Fruit fly (Drosophila melanogaster): Measurements from ENCODE around the gene Flo2.

Flo2 gene

DNA sequence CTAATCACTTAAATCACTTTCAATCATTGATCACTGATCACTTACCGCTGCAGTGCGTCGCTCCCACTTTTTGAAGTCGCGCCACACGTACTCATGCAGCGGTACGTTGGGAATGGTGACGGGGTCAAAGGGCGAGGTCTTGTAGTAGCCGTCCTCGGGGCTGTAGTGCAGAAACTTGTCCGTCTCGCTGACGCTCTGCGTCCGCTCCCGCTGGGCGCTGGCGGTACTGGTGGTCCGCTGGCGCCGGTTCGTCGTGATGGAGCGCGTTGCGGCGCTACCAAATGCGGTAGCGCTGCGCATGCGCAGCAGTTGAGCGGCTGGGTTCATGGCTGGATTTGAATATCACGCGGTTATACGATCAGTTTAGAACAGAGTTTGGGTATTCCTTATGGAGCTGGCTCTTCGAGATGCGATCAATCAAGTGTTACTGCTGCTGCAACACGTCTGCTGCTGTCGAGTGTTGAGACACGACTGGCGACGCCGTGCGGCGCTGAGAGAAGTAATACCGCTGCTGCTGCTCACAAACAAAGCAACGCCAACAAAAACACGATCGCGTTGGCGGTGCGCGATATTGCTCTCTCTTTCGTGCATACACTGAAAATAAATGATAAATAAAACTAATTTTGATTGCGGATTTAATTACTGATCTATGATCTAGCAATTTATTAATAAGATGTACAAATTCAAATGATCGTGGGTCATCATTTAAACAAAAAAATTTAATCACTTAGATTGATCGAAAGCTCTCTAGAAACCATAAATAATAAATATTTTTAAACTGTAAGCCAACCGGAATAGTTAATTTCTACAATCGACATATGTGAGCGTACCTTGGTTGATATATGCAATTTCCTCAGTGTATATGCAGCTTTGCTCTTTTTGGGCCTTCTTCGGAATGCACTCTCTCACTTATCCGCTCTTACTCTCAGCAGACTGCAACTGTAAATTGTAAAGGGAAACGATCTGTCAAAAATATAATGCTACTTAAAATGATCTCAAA is 111.4 kb downstream of the Flo2 start (continued):
- peak; percentile 92 for TF ChIP-seq CG8359 (GFP tag; optimal IDR thresholded peaks at IDR 0.05; ENCODE audit: borderline replicate concordance)
- peak; percentile 58 for TF ChIP-seq CG11696 (GFP tag; IDR thresholded peaks at IDR 0.05)
- peak; percentile 47 for TF ChIP-seq Ets97D (GFP tag; optimal IDR thresholded peaks at IDR 0.05)
- TF ChIP-seq CG3065 (GFP tag; optimal IDR thresholded peaks at IDR 0.05), result peak; percentile 84
- peak; percentile 84 for TF ChIP-seq seq (GFP tag; IDR thresholded peaks at IDR 0.05)
- peak; percentile 35; the same call in 1 of the 3 replicates for TF ChIP-seq Doc3 (GFP tag; IDR thresholded peaks at IDR 0.05; ENCODE audit: partially characterized antibody)
- TF ChIP-seq dan (GFP tag; IDR thresholded peaks at IDR 0.05), result peak; percentile 73; the same call in 1 of the 2 replicates
- TF ChIP-seq CG18476 (GFP tag; optimal IDR thresholded peaks at IDR 0.05), result peak; percentile 93
- TF ChIP-seq CG16815 (GFP tag; optimal IDR thresholded peaks at IDR 0.05), result peak; percentile 94
- TF ChIP-seq dpn (GFP tag; optimal IDR thresholded peaks at IDR 0.05), result peak; percentile 81 to 89
- peak; percentile 57 for TF ChIP-seq CG2889 (GFP tag; IDR thresholded peaks at IDR 0.05)
- TF ChIP-seq CG8388 (GFP tag; optimal IDR thresholded peaks at IDR 0.05), result peak; percentile 95
- TF ChIP-seq usp (GFP tag; optimal IDR thresholded peaks at IDR 0.05), result no peak
- peak; percentile 59 for TF ChIP-seq CG1647 (GFP tag; optimal IDR thresholded peaks at IDR 0.05)
- 0 out of 3 replicates have a peak, but pooled peaks have one; percentile 25 for TF ChIP-seq knrl (GFP tag; IDR thresholded peaks at IDR 0.05; ENCODE audit: partially characterized antibody)
- peak; percentile 66 for TF ChIP-seq Dad (GFP tag; optimal IDR thresholded peaks at IDR 0.05)
- peak; percentile 69 for TF ChIP-seq CG15479 (GFP tag; optimal IDR thresholded peaks at IDR 0.05)
- TF ChIP-seq cato (GFP tag; optimal IDR thresholded peaks at IDR 0.05; ENCODE audit: borderline replicate concordance), result peak; percentile 89
- peak; percentile 98 for TF ChIP-seq CG10979 (tag; optimal IDR thresholded peaks at IDR 0.05)
- TF ChIP-seq Six4 (GFP tag; optimal IDR thresholded peaks at IDR 0.05), result peak; percentile 91
- peak; percentile 77 for TF ChIP-seq CG10543 (GFP tag; optimal IDR thresholded peaks at IDR 0.05)
- peak; percentile 94 for TF ChIP-seq tio (GFP tag; optimal IDR thresholded peaks at IDR 0.05)
- peak; percentile 83 for TF ChIP-seq Fer1 (GFP tag; optimal IDR thresholded peaks at IDR 0.05)
- TF ChIP-seq NfI (GFP tag; optimal IDR thresholded peaks at IDR 0.05), result peak; percentile 89
- TF ChIP-seq sisA (GFP tag; IDR thresholded peaks at IDR 0.05), result peak; percentile 88
- peak; percentile 81 for TF ChIP-seq Aef1 (GFP tag; IDR thresholded peaks at IDR 0.05)
- TF ChIP-seq CG4707 (GFP tag; optimal IDR thresholded peaks at IDR 0.05), result peak; percentile 87
- TF ChIP-seq jing (GFP tag; optimal IDR thresholded peaks at IDR 0.05), result peak; percentile 91
- TF ChIP-seq repo (GFP tag; optimal IDR thresholded peaks at IDR 0.05), result peak; percentile 12
- TF ChIP-seq E2f1 (GFP tag; IDR thresholded peaks at IDR 0.05), result peak; percentile 89
- TF ChIP-seq Oaz (GFP tag; IDR thresholded peaks at IDR 0.05), result peak; percentile 77
- TF ChIP-seq CG11504 (tag; optimal IDR thresholded peaks at IDR 0.05), result peak; percentile 96
- peak; percentile 67 for TF ChIP-seq D19B (GFP tag; optimal IDR thresholded peaks at IDR 0.05)
- TF ChIP-seq CG14667 (GFP tag; IDR thresholded peaks at IDR 0.05), result peak; percentile 83
- TF ChIP-seq CG8290 (GFP tag; optimal IDR thresholded peaks at IDR 0.05), result peak; percentile 94
- TF ChIP-seq CG8290 (tag; optimal IDR thresholded peaks at IDR 0.05), result peak; percentile 23 to 94
- TF ChIP-seq CG17385 (GFP tag; optimal IDR thresholded peaks at IDR 0.05), result peak; percentile 90
- peak; percentile 73 for TF ChIP-seq CG2120 (GFP tag; optimal IDR thresholded peaks at IDR 0.05)
- TF ChIP-seq Elba2 (GFP tag; optimal IDR thresholded peaks at IDR 0.05), result peak; percentile 80
- TF ChIP-seq salm (tag; optimal IDR thresholded peaks at IDR 0.05), result peak; percentile 92
- no peak for TF ChIP-seq br (optimal IDR thresholded peaks at IDR 0.05)
- no peak for TF ChIP-seq zen2 (GFP tag; IDR thresholded peaks at IDR 0.05; ENCODE audit: partially characterized antibody)
- TF ChIP-seq NK7.1 (GFP tag; optimal IDR thresholded peaks at IDR 0.05), result peak; percentile 72
- peak; percentile 92 for TF ChIP-seq CG30431 (GFP tag; optimal IDR thresholded peaks at IDR 0.05)
- peak; percentile 95 for TF ChIP-seq CG7839 (tag; optimal IDR thresholded peaks at IDR 0.05)
- TF ChIP-seq mld (GFP tag; IDR thresholded peaks at IDR 0.05; ENCODE audit: partially characterized antibody), result no peak
- peak; percentile 93 for TF ChIP-seq tap (tag; optimal IDR thresholded peaks at IDR 0.05)
- peak; percentile 89 for TF ChIP-seq tgo (GFP tag; IDR thresholded peaks at IDR 0.05)
